Worm (Caenorhabditis elegans) whole organism, L2 larva: ENCODE measurements around the gene spp-28.
A peak's percentile ranks its signal among the peaks of the same experiment; 100 is the strongest.

Experiments
- C34F6.9 ChIP-seq: fragments of 150-350 bp; optimal IDR thresholded peaks from 2 replicates; lab custom pipeline; 2014; ENCODE audit warnings: missing biosample characterization, missing genetic modification characterization
- F13H6.1 ChIP-seq: sonication (generic microtip); optimal IDR thresholded peaks from 2 replicates; lab custom pipeline; 2016; ENCODE audit warnings: missing genetic modification characterization, missing compliant biosample characterization
- R02D3.7 ChIP-seq: fragments of 150-350 bp; optimal IDR thresholded peaks from 2 replicates; lab custom pipeline; 2014; ENCODE audit warnings: missing biosample characterization, missing genetic modification characterization
- Y55F3AM.14 ChIP-seq: fragments of 200-800 bp; sonication (Bioruptor generic); optimal IDR thresholded peaks from 2 replicates; lab custom pipeline; 2018; ENCODE audit warnings: mild to moderate bottlenecking, missing genetic modification characterization, missing compliant biosample characterization
- ZK546.5 ChIP-seq: sonication (generic microtip); optimal IDR thresholded peaks from 2 replicates; lab custom pipeline; 2017; ENCODE audit warnings: missing biosample characterization, missing genetic modification characterization
- alr-1 ChIP-seq: fragments of 150-350 bp; optimal IDR thresholded peaks from 2 replicates; lab custom pipeline; 2014; ENCODE audit warnings: missing biosample characterization, missing genetic modification characterization
- aly-2 ChIP-seq: fragments of 150-350 bp; optimal IDR thresholded peaks from 2 replicates; lab custom pipeline; 2014; ENCODE audit warnings: missing biosample characterization, missing genetic modification characterization
- ama-1 ChIP-seq: fragments of 150-350 bp; optimal IDR thresholded peaks from 2 replicates; lab custom pipeline; 2018; ENCODE audit warnings: inconsistent platforms
- blmp-1 ChIP-seq: sonication (generic microtip); optimal IDR thresholded peaks from 2 replicates; lab custom pipeline; 2017; ENCODE audit warnings: missing genetic modification characterization, mild to moderate bottlenecking, missing compliant biosample characterization, antibody characterized with exemption, moderate library complexity; ENCODE audit not compliant: insufficient read depth
- ceh-16 ChIP-seq: fragments of 150-350 bp; optimal IDR thresholded peaks from 2 replicates; lab custom pipeline; 2014; ENCODE audit warnings: missing biosample characterization, missing genetic modification characterization
- ceh-82 ChIP-seq: fragments of 150-350 bp; optimal IDR thresholded peaks from 2 replicates; lab custom pipeline; 2014; ENCODE audit warnings: missing biosample characterization, missing genetic modification characterization
- crh-2 ChIP-seq: sonication (generic microtip); optimal IDR thresholded peaks from 2 replicates; lab custom pipeline; 2017; ENCODE audit warnings: missing biosample characterization, missing genetic modification characterization
- dmd-4 ChIP-seq: sonication (generic microtip); optimal IDR thresholded peaks from 2 replicates; lab custom pipeline; 2017; ENCODE audit warnings: missing biosample characterization, missing genetic modification characterization
- egl-27 ChIP-seq: sonication (generic microtip); optimal IDR thresholded peaks from 3 replicates; lab custom pipeline; 2017; ENCODE audit warnings: missing biosample characterization, missing genetic modification reagents, missing genetic modification characterization
- elt-1 ChIP-seq: fragments of 150-350 bp; optimal IDR thresholded peaks from 2 replicates; lab custom pipeline; 2014; ENCODE audit warnings: missing biosample characterization, missing genetic modification characterization
- elt-3 ChIP-seq: sonication (generic microtip); optimal IDR thresholded peaks from 2 replicates; lab custom pipeline; 2017; ENCODE audit warnings: missing biosample characterization, missing genetic modification characterization
- fos-1 ChIP-seq: fragments of 150-350 bp; optimal IDR thresholded peaks from 2 replicates; lab custom pipeline; 2014; ENCODE audit warnings: missing biosample characterization, missing genetic modification characterization
- gmeb-1 ChIP-seq: fragments of 150-350 bp; optimal IDR thresholded peaks from 2 replicates; lab custom pipeline; 2014; ENCODE audit warnings: missing biosample characterization, missing genetic modification characterization
- lin-11 ChIP-seq: fragments of 150-350 bp; sonication (generic microtip); optimal IDR thresholded peaks from 2 replicates; lab custom pipeline; 2014; ENCODE audit warnings: missing biosample characterization, missing genetic modification characterization, inconsistent platforms, mixed read lengths
- lin-13 ChIP-seq: fragments of 150-350 bp; optimal IDR thresholded peaks from 2 replicates; lab custom pipeline; 2014; ENCODE audit warnings: missing biosample characterization, missing genetic modification reagents, missing genetic modification characterization
- lin-39 ChIP-seq: fragments of 150-350 bp; optimal IDR thresholded peaks from 2 replicates; lab custom pipeline; 2014; ENCODE audit warnings: missing biosample characterization, missing genetic modification reagents, missing genetic modification characterization
- lsy-2 ChIP-seq, 2 experiments: fragments of 150-350 bp in 1 of 2; sonication (generic microtip) in 1 of 2; optimal IDR thresholded peaks; 2 replicates each; lab custom pipeline; 2014 to 2017; ENCODE audit warnings: missing biosample characterization in 2 of 2, missing genetic modification characterization in 2 of 2
- mab-5 ChIP-seq: fragments of 150-350 bp; optimal IDR thresholded peaks from 2 replicates; lab custom pipeline; 2014; ENCODE audit warnings: missing biosample characterization, missing genetic modification characterization
- mbf-1 ChIP-seq: sonication (generic microtip); optimal IDR thresholded peaks from 2 replicates; lab custom pipeline; 2017; ENCODE audit warnings: missing biosample characterization, missing genetic modification characterization
- mdl-1 ChIP-seq, 2 experiments: fragments of 150-350 bp in 1 of 2; sonication (generic microtip) in 1 of 2; optimal IDR thresholded peaks; 2 replicates each; lab custom pipeline; 2017; ENCODE audit warnings: missing biosample characterization in 2 of 2, missing genetic modification characterization in 2 of 2
- nhr-10 ChIP-seq: sonication (generic microtip); optimal IDR thresholded peaks from 2 replicates; lab custom pipeline; 2017; ENCODE audit warnings: missing biosample characterization, missing genetic modification characterization
- nhr-11 ChIP-seq: fragments of 150-350 bp; optimal IDR thresholded peaks from 2 replicates; lab custom pipeline; 2014; ENCODE audit warnings: missing biosample characterization, missing genetic modification characterization
- nhr-12 ChIP-seq: fragments of 150-350 bp; optimal IDR thresholded peaks from 2 replicates; lab custom pipeline; 2014; ENCODE audit warnings: missing biosample characterization, missing genetic modification characterization
- nhr-129 ChIP-seq: fragments of 150-350 bp; optimal IDR thresholded peaks from 2 replicates; lab custom pipeline; 2014; ENCODE audit warnings: missing biosample characterization, missing genetic modification characterization
- nhr-21 ChIP-seq: fragments of 150-350 bp; optimal IDR thresholded peaks from 2 replicates; lab custom pipeline; 2014; ENCODE audit warnings: missing biosample characterization, missing genetic modification characterization
- nhr-23 ChIP-seq: fragments of 150-350 bp; optimal IDR thresholded peaks from 2 replicates; lab custom pipeline; 2014; ENCODE audit warnings: missing biosample characterization, missing genetic modification reagents, missing genetic modification characterization
- nhr-237 ChIP-seq: fragments of 150-350 bp; optimal IDR thresholded peaks from 2 replicates; lab custom pipeline; 2014; ENCODE audit warnings: missing biosample characterization, missing genetic modification characterization
- nhr-25 ChIP-seq: fragments of 150-350 bp; sonication (generic microtip); optimal IDR thresholded peaks from 3 replicates; lab custom pipeline; 2014; ENCODE audit warnings: missing biosample characterization, missing genetic modification characterization
- nhr-6 ChIP-seq: fragments of 150-350 bp; optimal IDR thresholded peaks from 2 replicates; lab custom pipeline; 2014; ENCODE audit warnings: missing biosample characterization, missing genetic modification characterization
- nhr-77 ChIP-seq: fragments of 150-350 bp; optimal IDR thresholded peaks from 2 replicates; lab custom pipeline; 2014; ENCODE audit warnings: missing biosample characterization, missing genetic modification characterization
- peb-1 ChIP-seq: fragments of 150-350 bp; optimal IDR thresholded peaks from 2 replicates; lab custom pipeline; 2014; ENCODE audit warnings: missing biosample characterization, missing genetic modification characterization
- sem-4 ChIP-seq: fragments of 150-350 bp; optimal IDR thresholded peaks from 2 replicates; lab custom pipeline; 2014; ENCODE audit warnings: missing biosample characterization, missing genetic modification reagents, missing genetic modification characterization
- skn-1 ChIP-seq: sonication (generic microtip); optimal IDR thresholded peaks from 2 replicates; lab custom pipeline; 2017; ENCODE audit warnings: missing biosample characterization, missing genetic modification characterization
- sma-3 ChIP-seq: sonication (generic microtip); optimal IDR thresholded peaks from 2 replicates; lab custom pipeline; 2016; ENCODE audit warnings: missing genetic modification reagents, missing genetic modification characterization, missing compliant biosample characterization
- sma-9 ChIP-seq, 2 experiments: fragments of 150-350 bp in 1 of 2; sonication (generic microtip) in 1 of 2; optimal IDR thresholded peaks; 2 replicates each; lab custom pipeline; 2014 to 2016; ENCODE audit warnings: missing genetic modification characterization in 2 of 2, mild to moderate bottlenecking in 1 of 2, missing biosample characterization in 1 of 2, missing compliant biosample characterization in 1 of 2, missing genetic modification reagents in 1 of 2, moderate library complexity in 1 of 2
- snpc-4 ChIP-seq: fragments of 150-350 bp; optimal IDR thresholded peaks from 2 replicates; lab custom pipeline; 2014; ENCODE audit warnings: missing biosample characterization, missing genetic modification characterization
- unc-39 ChIP-seq: fragments of 150-350 bp; optimal IDR thresholded peaks from 2 replicates; lab custom pipeline; 2014; ENCODE audit warnings: missing biosample characterization, missing genetic modification characterization
- unc-55 ChIP-seq: fragments of 150-350 bp; sonication (generic microtip); optimal IDR thresholded peaks from 3 replicates; lab custom pipeline; 2014; ENCODE audit warnings: missing biosample characterization, missing genetic modification reagents, missing genetic modification characterization
- unc-62 ChIP-seq: fragments of 150-350 bp; optimal IDR thresholded peaks from 2 replicates; lab custom pipeline; 2014; ENCODE audit warnings: missing biosample characterization, missing genetic modification reagents, missing genetic modification characterization
- zag-1 ChIP-seq: fragments of 150-350 bp; optimal IDR thresholded peaks from 2 replicates; lab custom pipeline; 2014; ENCODE audit warnings: missing biosample characterization, missing genetic modification characterization
- ztf-1 ChIP-seq: fragments of 200-800 bp; sonication (Bioruptor generic); conservative IDR thresholded peaks from 2 replicates; pipeline ENCODE4 v1.3.6; 2022; ENCODE audit warnings: missing genetic modification characterization, missing compliant biosample characterization
- ztf-11 ChIP-seq: sonication (generic microtip); optimal IDR thresholded peaks from 2 replicates; lab custom pipeline; 2017; ENCODE audit warnings: missing biosample characterization, missing genetic modification characterization
- ztf-4 ChIP-seq: fragments of 150-350 bp; optimal IDR thresholded peaks from 2 replicates; lab custom pipeline; 2014; ENCODE audit warnings: missing biosample characterization, missing genetic modification characterization

Gene spp-28

ce11 chrIII:4236178-4236577 lies 46.0 kb upstream of the spp-28 start:
- TF ChIP-seq nhr-12 (no peak), ceh-16 (tag; lab: Kevin White, UChicago) (no peak), F13H6.1 (tag; lab: Kevin White, UChicago) (peak; percentile 12), mbf-1 (tag; lab: Kevin White, UChicago) (no peak), nhr-237 (no peak), ZK546.5 (no peak), elt-1 (no peak), ztf-1 (GFP tag; lab: Robert Waterston, UW) (no peak), blmp-1 (peak; percentile 68), R02D3.7 (tag; lab: Kevin White, UChicago) (no peak), fos-1 (tag; lab: Kevin White, UChicago) (no peak), ama-1 (lab: Kevin White, UChicago) (no peak), unc-62 (no peak), lin-11 (no peak), sma-3 (GFP tag; lab: Kevin White, UChicago) (peak; percentile 35), skn-1 (tag; lab: Kevin White, UChicago) (no peak), nhr-21 (peak; percentile 26), unc-39 (no peak), zag-1 (no peak), egl-27 (peak; percentile 1), ztf-11 (no peak), nhr-6 (tag; lab: Kevin White, UChicago) (no peak), alr-1 (tag; lab: Kevin White, UChicago) (no peak), peb-1 (no peak), ceh-82 (tag; lab: Kevin White, UChicago) (no peak), mdl-1 (tag; optimal IDR thresholded peaks at IDR 0.05; lab: Kevin White, UChicago) (no peak), lin-13 (GFP tag; lab: Kevin White, UChicago) (peak; percentile 95), snpc-4 (tag; lab: Kevin White, UChicago) (no peak), lsy-2 (tag; optimal IDR thresholded peaks at IDR 0.05; lab: Kevin White, UChicago) (peak in 1 of 2 experiments; percentile 37), crh-2 (tag; lab: Kevin White, UChicago) (no peak), C34F6.9 (tag; lab: Kevin White, UChicago) (peak; percentile 35), aly-2 (no peak), elt-3 (tag; lab: Kevin White, UChicago) (no peak), Y55F3AM.14 (GFP tag; lab: Kevin White, UChicago) (no peak), lin-39 (no peak), sma-9 (GFP tag; optimal IDR thresholded peaks at IDR 0.05; lab: Kevin White, UChicago) (peak; percentile 79), sma-9 (tag; optimal IDR thresholded peaks at IDR 0.05; lab: Kevin White, UChicago) (no peak), nhr-129 (peak; percentile 34), ztf-4 (tag; lab: Kevin White, UChicago) (no peak), sem-4 (peak; percentile 24), dmd-4 (tag; lab: Kevin White, UChicago) (no peak), nhr-10 (tag; lab: Kevin White, UChicago) (no peak), unc-55 (GFP tag; lab: Kevin White, UChicago) (no peak), gmeb-1 (tag; lab: Kevin White, UChicago) (no peak), nhr-25 (tag; lab: Kevin White, UChicago) (peak; percentile 40), nhr-77 (tag; lab: Kevin White, UChicago) (no peak), mab-5 (no peak), nhr-11 (no peak), nhr-23 (tag; lab: Kevin White, UChicago) (no peak)
